Worm (Caenorhabditis elegans): ENCODE data around the gene F58E6.6.

F58E6.6 gene

DNA sequence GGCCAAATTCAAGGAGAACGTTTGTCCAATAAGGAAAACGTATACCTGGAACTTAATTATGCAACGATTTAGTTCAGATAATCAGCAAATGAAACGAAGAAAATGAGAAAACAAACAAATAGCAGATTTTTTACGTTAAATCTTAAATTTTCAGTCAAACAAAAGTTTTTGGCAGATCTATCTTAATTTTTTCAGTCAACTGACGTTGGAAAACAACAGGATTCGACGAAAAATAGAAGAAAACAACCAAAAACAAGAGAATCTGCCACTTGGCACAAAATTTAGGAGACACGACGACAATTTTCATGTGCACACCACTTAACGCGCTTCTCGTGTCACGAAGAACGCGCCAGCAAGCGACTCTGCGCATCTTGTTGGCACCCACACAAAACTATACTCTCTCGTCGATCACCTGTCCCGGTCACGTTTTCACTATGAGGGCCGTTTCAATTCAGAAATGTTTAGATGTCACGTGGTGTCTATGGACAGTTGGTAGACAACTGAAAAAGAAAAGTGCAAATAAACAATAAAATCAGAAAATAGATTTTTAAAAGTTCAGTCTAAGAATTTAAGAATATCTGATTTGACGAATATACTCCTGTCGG is 36.9 kb upstream of the F58E6.6 start, which contains the start of gene ztf-7 (continued):
- TF ChIP-seq R02D3.7 (tag; optimal IDR thresholded peaks at IDR 0.05), result no peak
- peak; percentile 82 for TF ChIP-seq duxl-1 (tag; optimal IDR thresholded peaks at IDR 0.05; ENCODE audit: poor library complexity)
- peak; percentile 74 for TF ChIP-seq nhr-41 (GFP tag; IDR thresholded peaks at IDR 0.05)
- no peak for TF ChIP-seq ztf-11 (tag; optimal IDR thresholded peaks at IDR 0.05)
- peak; percentile 88 for TF ChIP-seq gei-8 (GFP tag; optimal IDR thresholded peaks at IDR 0.05)
- TF ChIP-seq nhr-10 (tag; optimal IDR thresholded peaks at IDR 0.05), result peak; percentile 60
- no peak for TF ChIP-seq pqm-1 (tag; optimal IDR thresholded peaks at IDR 0.05)
- peak; percentile 92 for TF ChIP-seq lin-13 (GFP tag; optimal IDR thresholded peaks at IDR 0.05)
- 0 out of 2 replicates have a peak, but pooled peaks have one; percentile 18 for TF ChIP-seq snpc-1.2 (GFP tag; IDR thresholded peaks at IDR 0.05)
- no peak for TF ChIP-seq tag-97 (GFP tag; IDR thresholded peaks at IDR 0.05)
- TF ChIP-seq madf-9 (GFP tag; conservative IDR thresholded peaks at IDR 0.05), result peak; percentile 86
- TF ChIP-seq egl-43 (GFP tag; IDR thresholded peaks at IDR 0.05), result no peak
- no peak for TF ChIP-seq F26F4.8 (GFP tag; conservative IDR thresholded peaks at IDR 0.05)
- peak; percentile 100 for TF ChIP-seq hlh-11 (tag; optimal IDR thresholded peaks at IDR 0.05)
- no peak for TF ChIP-seq egl-27 (tag; optimal IDR thresholded peaks at IDR 0.05)
- TF ChIP-seq ceh-62 (tag; optimal IDR thresholded peaks at IDR 0.05), result no peak
- TF ChIP-seq php-3 (GFP tag; IDR thresholded peaks at IDR 0.05), result peak; percentile 94
- TF ChIP-seq sdz-12 (GFP tag; optimal IDR thresholded peaks at IDR 0.05), result no peak
- TF ChIP-seq hlh-30 (tag; optimal IDR thresholded peaks at IDR 0.05; ENCODE audit: insufficient read depth), result peak; percentile 100
- TF ChIP-seq set-16 (GFP tag; IDR thresholded peaks at IDR 0.05), result no peak; the same call in 1 of the 2 replicates
- peak; percentile 97 for TF ChIP-seq mep-1 (tag; optimal IDR thresholded peaks at IDR 0.05)
- TF ChIP-seq mxl-2 (GFP tag; conservative IDR thresholded peaks at IDR 0.05), result peak; percentile 77
- no peak for TF ChIP-seq Y5F2A.4 (GFP tag; optimal IDR thresholded peaks at IDR 0.05)
- TF ChIP-seq ceh-44 (GFP tag; IDR thresholded peaks at IDR 0.05), result no peak
- TF ChIP-seq fkh-10 (GFP tag; optimal IDR thresholded peaks at IDR 0.05), result no peak
- no peak for TF ChIP-seq cey-2 (tag; optimal IDR thresholded peaks at IDR 0.05; ENCODE audit: borderline replicate concordance, insufficient read depth)

DNA sequence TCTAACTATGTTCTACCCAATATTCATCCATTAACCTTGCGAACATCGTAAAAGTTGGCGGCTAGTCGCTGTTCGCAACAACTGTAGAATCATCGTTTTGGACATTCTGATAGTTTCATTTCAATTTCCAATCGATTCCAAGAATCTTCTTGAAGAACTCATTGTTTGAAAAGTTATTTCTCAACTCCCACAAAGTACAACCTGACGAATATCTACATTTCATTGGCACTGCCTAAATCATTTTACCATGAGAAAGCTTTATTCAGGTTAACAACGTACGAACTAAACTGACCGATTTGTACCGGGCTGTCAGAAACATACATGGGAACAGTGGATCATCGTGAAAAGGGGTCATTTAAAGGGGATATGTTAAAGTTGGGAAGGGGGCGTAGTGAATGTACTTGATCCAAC is 33.9 kb upstream of the F58E6.6 start, which contains the start of gene F46B6.6:
TSS of gene F46B6.6 (minus strand) at position 148 of the 411 bp plus-strand sequence.
- no peak for TF ChIP-seq rbr-2 (tag; optimal IDR thresholded peaks at IDR 0.05)
- TF ChIP-seq attf-4 (tag; optimal IDR thresholded peaks at IDR 0.05), result no peak
- TF ChIP-seq nhr-10 (tag; optimal IDR thresholded peaks at IDR 0.05), result no peak
- no peak for TF ChIP-seq ces-1 (GFP tag; optimal IDR thresholded peaks at IDR 0.05)
- no peak for TF ChIP-seq egl-27 (tag; optimal IDR thresholded peaks at IDR 0.05)
- TF ChIP-seq egl-43 (GFP tag; IDR thresholded peaks at IDR 0.05), result no peak
- TF ChIP-seq daf-8 (GFP tag; IDR thresholded peaks at IDR 0.05), result no peak
- TF ChIP-seq jun-1 (tag; optimal IDR thresholded peaks at IDR 0.05), result no peak
- TF ChIP-seq spr-1 (tag; optimal IDR thresholded peaks at IDR 0.05), result no peak
- no peak for TF ChIP-seq lin-39 (tag; optimal IDR thresholded peaks at IDR 0.05)
- TF ChIP-seq lsy-2 (tag; optimal IDR thresholded peaks at IDR 0.05), result peak in 1 of 2 experiments; percentile 30
- no peak for TF ChIP-seq ztf-11 (tag; optimal IDR thresholded peaks at IDR 0.05)
- no peak for TF ChIP-seq lin-13 (GFP tag; optimal IDR thresholded peaks at IDR 0.05)
- peak; percentile 22 for TF ChIP-seq hlh-11 (tag; optimal IDR thresholded peaks at IDR 0.05)
- TF ChIP-seq Y5F2A.4 (GFP tag; optimal IDR thresholded peaks at IDR 0.05), result peak; percentile 36
- no peak for TF ChIP-seq daf-19 (GFP tag; conservative IDR thresholded peaks at IDR 0.05)
- no peak for TF ChIP-seq zip-11 (GFP tag; IDR thresholded peaks at IDR 0.05)
- no peak for TF ChIP-seq Y48G9A.11 (GFP tag; IDR thresholded peaks at IDR 0.05)
- no peak for TF ChIP-seq nhr-77 (tag; optimal IDR thresholded peaks at IDR 0.05)
- no peak for TF ChIP-seq nhr-11 (tag; optimal IDR thresholded peaks at IDR 0.05)
- no peak for TF ChIP-seq gei-8 (GFP tag; optimal IDR thresholded peaks at IDR 0.05)
- peak; percentile 19 for TF ChIP-seq nhr-48 (tag; optimal IDR thresholded peaks at IDR 0.05)
- TF ChIP-seq mdl-1 (tag; optimal IDR thresholded peaks at IDR 0.05), result no peak
- no peak for TF ChIP-seq nhr-28 (tag; optimal IDR thresholded peaks at IDR 0.05)
- TF ChIP-seq ama-1 (optimal IDR thresholded peaks at IDR 0.05), result peak; percentile 88
- TF ChIP-seq madf-5 (GFP tag; IDR thresholded peaks at IDR 0.05), result no peak
- TF ChIP-seq nhr-76 (tag; optimal IDR thresholded peaks at IDR 0.05), result no peak
- peak; percentile 10 for TF ChIP-seq unc-130 (GFP tag; optimal IDR thresholded peaks at IDR 0.05)
- TF ChIP-seq set-16 (GFP tag; IDR thresholded peaks at IDR 0.05), result no peak
- TF ChIP-seq zfp-2 (tag; optimal IDR thresholded peaks at IDR 0.05), result no peak
- no peak for TF ChIP-seq F44E2.7 (GFP tag; IDR thresholded peaks at IDR 0.05)
- TF ChIP-seq hif-1 (tag; optimal IDR thresholded peaks at IDR 0.05), result no peak
- no peak for TF ChIP-seq ceh-62 (tag; optimal IDR thresholded peaks at IDR 0.05)

Measured in whole organism, L4 larva.